Worm (Caenorhabditis elegans): ENCODE measurements around the gene C36A4.11.

DNA sequence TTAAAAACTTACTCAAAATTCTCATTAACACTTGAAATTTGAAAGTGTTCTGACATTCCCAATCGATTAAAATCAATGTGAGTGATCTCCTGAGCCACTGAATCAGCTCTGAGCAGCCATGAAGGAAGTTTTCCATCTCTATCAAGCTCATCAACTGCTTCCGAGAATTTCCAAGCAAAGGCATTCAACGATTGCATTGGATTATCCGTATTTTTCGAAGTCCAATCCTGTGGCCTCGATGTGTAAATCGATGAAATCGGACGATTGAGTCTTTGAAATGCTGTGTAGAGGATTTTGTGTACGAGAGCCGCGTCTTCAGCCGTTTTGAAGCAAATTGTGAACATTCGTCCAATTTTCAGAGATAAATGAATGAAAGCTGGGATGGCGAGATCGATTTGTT is 44.4 kb upstream of the C36A4.11 start:
- no peak for TF ChIP-seq skn-1 (tag; optimal IDR thresholded peaks at IDR 0.05)
- no peak for TF ChIP-seq nhr-47 (tag; optimal IDR thresholded peaks at IDR 0.05)
- no peak for TF ChIP-seq aha-1 (tag; optimal IDR thresholded peaks at IDR 0.05)
- no peak for TF ChIP-seq ama-1 (optimal IDR thresholded peaks at IDR 0.05)
- no peak for TF ChIP-seq tbx-2 (tag; optimal IDR thresholded peaks at IDR 0.05)
- TF ChIP-seq ztf-11 (tag; optimal IDR thresholded peaks at IDR 0.05) = no peak
- TF ChIP-seq mdl-1 (tag; optimal IDR thresholded peaks at IDR 0.05) = no peak
- no peak for TF ChIP-seq unc-98 (GFP tag; IDR thresholded peaks at IDR 0.05)
- no peak for TF ChIP-seq ceh-82 (tag; optimal IDR thresholded peaks at IDR 0.05)
- no peak for TF ChIP-seq nhr-77 (tag; optimal IDR thresholded peaks at IDR 0.05)
- no peak for TF ChIP-seq blmp-1 (tag; optimal IDR thresholded peaks at IDR 0.05)

Measured in whole organism, L1 larva.